Fruit fly (Drosophila melanogaster) whole organism, embryonic: ENCODE measurements around the gene trr.

Experiments used
- BtbVII ChIP-seq: fragments of 200-800 bp; sonication (Bioruptor generic); optimal IDR thresholded peaks from 3 replicates; lab custom pipeline; 2017; ENCODE audit warnings: missing biosample characterization, mild to moderate bottlenecking, missing genetic modification characterization
- C15 ChIP-seq: fragments of 200-800 bp; sonication (Bioruptor generic); IDR thresholded peaks from 3 replicates; pipeline ENCODE4 v1.3.6; 2022; ENCODE audit warnings: missing biosample characterization, missing genetic modification characterization
- CG10209 ChIP-seq: fragments of 200-800 bp; sonication (Bioruptor generic); optimal IDR thresholded peaks from 3 replicates; lab custom pipeline; 2017; ENCODE audit warnings: missing biosample characterization, mild to moderate bottlenecking, missing genetic modification characterization, missing genetic modification reagents
- CG10321 ChIP-seq: fragments of 200-800 bp; sonication (Bioruptor generic); IDR thresholded peaks from 2 replicates; pipeline ENCODE4 v1.3.6; 2022; ENCODE audit warnings: missing biosample characterization, missing genetic modification characterization
- CG10462 ChIP-seq: fragments of 200-800 bp; sonication (Bioruptor generic); optimal IDR thresholded peaks from 2 replicates; lab custom pipeline; 2016; ENCODE audit warnings: missing biosample characterization, missing genetic modification characterization
- CG15601 ChIP-seq: fragments of 200-800 bp; sonication (Bioruptor generic); optimal IDR thresholded peaks from 3 replicates; lab custom pipeline; 2019; ENCODE audit warnings: missing biosample characterization, mild to moderate bottlenecking, missing genetic modification characterization, moderate library complexity
- CG18476 ChIP-seq: fragments of 200-800 bp; sonication (Bioruptor generic); optimal IDR thresholded peaks from 2 replicates; lab custom pipeline; 2016; ENCODE audit warnings: missing biosample characterization, mild to moderate bottlenecking, missing genetic modification characterization
- CG2116 ChIP-seq: fragments of 200-800 bp; sonication (Bioruptor generic); optimal IDR thresholded peaks from 3 replicates; lab custom pipeline; 2018; ENCODE audit warnings: missing biosample characterization, mild to moderate bottlenecking, missing genetic modification characterization
- CG2129 ChIP-seq: fragments of 200-800 bp; sonication (Bioruptor generic); IDR thresholded peaks from 2 replicates; pipeline ENCODE4 v1.3.6; 2022; ENCODE audit warnings: missing biosample characterization, missing genetic modification characterization; ENCODE audit not compliant: partially characterized antibody
- CG32532 ChIP-seq: fragments of 200-800 bp; sonication (Bioruptor generic); IDR thresholded peaks from 2 replicates; pipeline ENCODE4 v1.3.6; 2022; ENCODE audit warnings: missing biosample characterization, missing genetic modification characterization
- CG4328 ChIP-seq: fragments of 200-800 bp; sonication (Bioruptor generic); optimal IDR thresholded peaks from 3 replicates; lab custom pipeline; 2017; ENCODE audit warnings: missing biosample characterization, missing genetic modification reagents, missing genetic modification characterization
- CG7271 ChIP-seq: fragments of 200-800 bp; sonication (Bioruptor generic); optimal IDR thresholded peaks from 2 replicates; lab custom pipeline; 2018; ENCODE audit warnings: missing biosample characterization, mild to moderate bottlenecking, missing genetic modification characterization, moderate library complexity
- CG7963 ChIP-seq: fragments of 200-800 bp; sonication (Bioruptor generic); IDR thresholded peaks from 3 replicates; pipeline ENCODE4 v1.3.6; 2022; ENCODE audit warnings: missing biosample characterization, missing genetic modification characterization; ENCODE audit not compliant: partially characterized antibody
- CG7987 ChIP-seq: fragments of 200-800 bp; sonication (Bioruptor generic); optimal IDR thresholded peaks from 2 replicates; lab custom pipeline; 2018; ENCODE audit warnings: missing biosample characterization, mild to moderate bottlenecking, missing genetic modification characterization, moderate library complexity
- CG8359 ChIP-seq: fragments of 200-800 bp; sonication (Bioruptor generic); optimal IDR thresholded peaks from 2 replicates; lab custom pipeline; 2017; ENCODE audit warnings: missing biosample characterization, mild to moderate bottlenecking, missing genetic modification characterization, borderline replicate concordance
- CG8388 ChIP-seq: fragments of 200-800 bp; sonication (Bioruptor generic); optimal IDR thresholded peaks from 2 replicates; lab custom pipeline; 2019; ENCODE audit warnings: missing biosample characterization, mild to moderate bottlenecking, missing genetic modification characterization, moderate library complexity
- Camta ChIP-seq: fragments of 200-800 bp; sonication (Bioruptor generic); optimal IDR thresholded peaks from 2 replicates; lab custom pipeline; 2016; ENCODE audit warnings: missing biosample characterization, missing genetic modification characterization
- CoRest ChIP-seq: fragments of 200-800 bp; sonication (Bioruptor generic); optimal IDR thresholded peaks from 3 replicates; lab custom pipeline; 2018; ENCODE audit warnings: missing biosample characterization, mild to moderate bottlenecking, missing genetic modification characterization, moderate library complexity
- Ets97D ChIP-seq: fragments of 200-800 bp; sonication (Bioruptor generic); optimal IDR thresholded peaks from 3 replicates; lab custom pipeline; 2016; ENCODE audit warnings: missing biosample characterization, missing genetic modification characterization
- Hey ChIP-seq: fragments of 200-800 bp; sonication (Bioruptor generic); optimal IDR thresholded peaks from 3 replicates; lab custom pipeline; 2018; ENCODE audit warnings: missing biosample characterization, mild to moderate bottlenecking, missing genetic modification characterization
- HmgZ ChIP-seq: fragments of 200-800 bp; sonication (Bioruptor generic); optimal IDR thresholded peaks from 2 replicates; lab custom pipeline; 2018; ENCODE audit warnings: missing biosample characterization, mild to moderate bottlenecking, missing genetic modification characterization
- Jarid2 ChIP-seq: fragments of 200-800 bp; sonication (Bioruptor generic); optimal IDR thresholded peaks from 3 replicates; lab custom pipeline; 2017; ENCODE audit warnings: mild to moderate bottlenecking, missing biosample characterization, missing genetic modification reagents, missing genetic modification characterization
- Lpt ChIP-seq: fragments of >200 bp; optimal IDR thresholded peaks from 2 replicates; lab custom pipeline; 2018; ENCODE audit warnings: missing biosample characterization, missing genetic modification characterization
- Med ChIP-seq: fragments of 200-800 bp; sonication (Bioruptor generic); peaks from one replicate; lab custom pipeline; 2016; ENCODE audit warnings: missing biosample characterization, missing genetic modification characterization, mild to moderate bottlenecking, inconsistent platforms, moderate library complexity
- Meics ChIP-seq: fragments of 200-800 bp; sonication (Bioruptor generic); optimal IDR thresholded peaks from 2 replicates; lab custom pipeline; 2017; ENCODE audit warnings: missing biosample characterization, mild to moderate bottlenecking, missing genetic modification characterization
- NfI ChIP-seq: fragments of 200-800 bp; sonication (Bioruptor generic); optimal IDR thresholded peaks from 3 replicates; lab custom pipeline; 2018; ENCODE audit warnings: missing biosample characterization, mild to moderate bottlenecking, missing genetic modification characterization, moderate library complexity
- PHDP ChIP-seq: fragments of 200-800 bp; sonication (Bioruptor generic); optimal IDR thresholded peaks from 3 replicates; lab custom pipeline; 2018; ENCODE audit warnings: missing biosample characterization, mild to moderate bottlenecking, missing genetic modification characterization, moderate library complexity
- Ptx1 ChIP-seq: fragments of 200-800 bp; sonication (Bioruptor generic); IDR thresholded peaks from 2 replicates; pipeline ENCODE4 v1.3.6; 2022; ENCODE audit warnings: missing biosample characterization, missing genetic modification characterization
- TFAM ChIP-seq: fragments of 200-800 bp; sonication (Bioruptor generic); optimal IDR thresholded peaks from 2 replicates; lab custom pipeline; 2017; ENCODE audit warnings: missing biosample characterization, missing genetic modification characterization, inconsistent platforms
- amos ChIP-seq: fragments of 200-800 bp; sonication (Bioruptor generic); IDR thresholded peaks from 2 replicates; pipeline ENCODE4 v1.3.6; 2022; ENCODE audit warnings: missing biosample characterization, missing genetic modification characterization; ENCODE audit not compliant: partially characterized antibody
- ato ChIP-seq: fragments of 200-800 bp; sonication (Bioruptor generic); IDR thresholded peaks from 2 replicates; pipeline ENCODE4 v1.3.6; 2022; ENCODE audit warnings: missing biosample characterization, missing genetic modification characterization; ENCODE audit not compliant: partially characterized antibody
- bab2 ChIP-seq: fragments of 200-800 bp; sonication (Bioruptor generic); optimal IDR thresholded peaks from 2 replicates; lab custom pipeline; 2016; ENCODE audit warnings: missing biosample characterization, missing genetic modification characterization
- caup ChIP-seq: fragments of 200-800 bp; sonication (Bioruptor generic); optimal IDR thresholded peaks from 3 replicates; lab custom pipeline; 2017; ENCODE audit warnings: missing biosample characterization, mild to moderate bottlenecking, missing genetic modification characterization, moderate library complexity; ENCODE audit not compliant: severe bottlenecking
- cwo ChIP-seq: fragments of 200-800 bp; sonication (Bioruptor generic); optimal IDR thresholded peaks from 3 replicates; lab custom pipeline; 2017; ENCODE audit warnings: missing biosample characterization, missing genetic modification characterization, mild to moderate bottlenecking, moderate library complexity, missing genetic modification reagents
- disco-r ChIP-seq: fragments of 200-800 bp; sonication (Bioruptor generic); optimal IDR thresholded peaks from 2 replicates; lab custom pipeline; 2016; ENCODE audit warnings: missing biosample characterization, missing genetic modification characterization
- dysf ChIP-seq: fragments of 200-800 bp; sonication (Bioruptor generic); IDR thresholded peaks from 3 replicates; pipeline ENCODE4 v1.3.6; 2022; ENCODE audit warnings: missing biosample characterization, missing genetic modification characterization
- en ChIP-seq: fragments of 200-800 bp; sonication (Bioruptor generic); optimal IDR thresholded peaks from 2 replicates; lab custom pipeline; 2016; ENCODE audit warnings: missing biosample characterization, missing genetic modification characterization
- eyg ChIP-seq: fragments of 200-800 bp; sonication (Bioruptor generic); optimal IDR thresholded peaks from 3 replicates; lab custom pipeline; 2016; ENCODE audit warnings: missing biosample characterization, missing genetic modification characterization
- gro ChIP-seq: fragments of 200-800 bp; sonication (Bioruptor generic); optimal IDR thresholded peaks from 2 replicates; lab custom pipeline; 2016; ENCODE audit warnings: missing biosample characterization, missing genetic modification characterization
- gsb-n ChIP-seq: fragments of 200-800 bp; sonication (Bioruptor generic); optimal IDR thresholded peaks from 3 replicates; lab custom pipeline; 2018; ENCODE audit warnings: missing biosample characterization, mild to moderate bottlenecking, missing genetic modification characterization
- h ChIP-seq: fragments of >200 bp; optimal IDR thresholded peaks from 2 replicates; lab custom pipeline; 2017
- mirr ChIP-seq: fragments of 200-800 bp; sonication (Bioruptor generic); optimal IDR thresholded peaks from 3 replicates; lab custom pipeline; 2018; ENCODE audit warnings: missing biosample characterization, mild to moderate bottlenecking, missing genetic modification characterization
- pb ChIP-seq: fragments of 200-800 bp; sonication (Bioruptor generic); optimal IDR thresholded peaks from 3 replicates; lab custom pipeline; 2016; ENCODE audit warnings: missing biosample characterization, missing genetic modification characterization
- pnt ChIP-seq: fragments of 200-800 bp; sonication (Bioruptor generic); optimal IDR thresholded peaks from 3 replicates; lab custom pipeline; 2016; ENCODE audit warnings: missing biosample characterization, missing genetic modification characterization
- prd ChIP-seq, 3 experiments: fragments of >200 bp in 2 of 3; fragments of 200-800 bp in 1 of 3; sonication (Bioruptor generic) in 1 of 3; optimal IDR thresholded peaks in 2 of 3; IDR thresholded peaks in 1 of 3; 2 replicates in 2 of 3; 3 replicates in 1 of 3; pipeline versions ENCODE4 v1.3.6 to Lab custom; 2017 to 2022; ENCODE audit warnings: missing biosample characterization in 1 of 3, missing genetic modification characterization in 1 of 3
- repo ChIP-seq: fragments of 200-800 bp; sonication (Bioruptor generic); optimal IDR thresholded peaks from 2 replicates; lab custom pipeline; 2016; ENCODE audit warnings: missing biosample characterization, missing genetic modification characterization
- sna ChIP-seq: fragments of 200-800 bp; sonication (Bioruptor generic); IDR thresholded peaks from 2 replicates; pipeline ENCODE4 v1.3.6; 2022; ENCODE audit warnings: missing biosample characterization, missing genetic modification characterization; ENCODE audit not compliant: partially characterized antibody
- tll ChIP-seq, 2 experiments: fragments of 200-800 bp in 1 of 2; fragments of >200 bp in 1 of 2; sonication (Bioruptor generic) in 1 of 2; optimal IDR thresholded peaks; 2 replicates each; lab custom pipeline; 2017 to 2019; ENCODE audit warnings: missing biosample characterization in 2 of 2, missing genetic modification characterization in 2 of 2, mild to moderate bottlenecking in 1 of 2, moderate library complexity in 1 of 2
- trem ChIP-seq: fragments of 200-800 bp; optimal IDR thresholded peaks from 3 replicates; lab custom pipeline; 2019; ENCODE audit warnings: missing biosample characterization, mild to moderate bottlenecking, missing genetic modification characterization, moderate library complexity

The trr gene

dm6 chrX:1849914-1850313, 39.8 kb downstream of the trr start (continued):
- TF ChIP-seq NfI (GFP tag; lab: Kevin White, UChicago) (peak; percentile 86), Lpt (no peak), HmgZ (tag; lab: Kevin White, UChicago) (peak; percentile 95), CG7987 (peak; percentile 77), CG8388 (GFP tag; lab: Kevin White, UChicago) (peak; percentile 71), prd (optimal IDR thresholded peaks at IDR 0.05; lab: Kevin White, UChicago) (no peak), prd (GFP tag; IDR thresholded peaks at IDR 0.05; lab: Robert Waterston, UW) (peak; percentile 81), CG10462 (GFP tag; lab: Kevin White, UChicago) (peak; percentile 53), dysf (GFP tag; lab: Robert Waterston, UW) (peak; percentile 87), C15 (GFP tag; lab: Robert Waterston, UW) (no peak), Hey (tag; lab: Kevin White, UChicago) (peak; percentile 60), en (GFP tag; lab: Kevin White, UChicago) (peak; percentile 48), CG10321 (GFP tag; lab: Robert Waterston, UW) (peak; percentile 53; the same call in 1 of the 2 replicates), CG32532 (GFP tag; lab: Robert Waterston, UW) (peak; percentile 91), BtbVII (GFP tag; lab: Kevin White, UChicago) (peak; percentile 93), CG18476 (peak; percentile 82), pnt (peak; percentile 52), caup (GFP tag; lab: Kevin White, UChicago) (peak; percentile 90), Med (GFP tag; lab: Kevin White, UChicago) (peak; percentile 98), CoRest (tag; lab: Kevin White, UChicago) (peak; percentile 91), CG2129 (GFP tag; lab: Robert Waterston, UW) (no peak), disco-r (GFP tag; lab: Kevin White, UChicago) (peak; percentile 63), Ets97D (GFP tag; lab: Kevin White, UChicago) (peak; percentile 35), gsb-n (peak; percentile 64), gro (GFP tag; lab: Kevin White, UChicago) (peak; percentile 96), tll (GFP tag; optimal IDR thresholded peaks at IDR 0.05; lab: Kevin White, UChicago) (no peak), Ptx1 (peak; percentile 82), TFAM (GFP tag; lab: Kevin White, UChicago) (no peak), Jarid2 (GFP tag; lab: Kevin White, UChicago) (peak; percentile 57), trem (tag; lab: Kevin White, UChicago) (peak; percentile 63), amos (GFP tag; lab: Robert Waterston, UW) (no peak), pb (GFP tag; lab: Kevin White, UChicago) (peak; percentile 23), CG8359 (GFP tag; lab: Kevin White, UChicago) (peak; percentile 46), CG4328 (GFP tag; lab: Kevin White, UChicago) (peak; percentile 82), eyg (peak; percentile 44), Camta (peak; percentile 47), mirr (GFP tag; lab: Kevin White, UChicago) (peak; percentile 82), CG10209 (GFP tag; lab: Kevin White, UChicago) (peak; percentile 85), CG7271 (tag; lab: Kevin White, UChicago) (peak; percentile 15), h (lab: Kevin White, UChicago) (no peak), CG15601 (tag; lab: Kevin White, UChicago) (peak; percentile 62), sna (GFP tag; lab: Robert Waterston, UW) (no peak), CG2116 (GFP tag; lab: Kevin White, UChicago) (peak; percentile 35), CG7963 (GFP tag; lab: Robert Waterston, UW) (no peak), bab2 (peak; percentile 79), repo (GFP tag; lab: Kevin White, UChicago) (peak; percentile 62), PHDP (tag; lab: Kevin White, UChicago) (peak; percentile 92), ato (no peak), cwo (GFP tag; lab: Kevin White, UChicago) (peak; percentile 99), Meics (GFP tag; lab: Kevin White, UChicago) (peak; percentile 94)
